Worm (Caenorhabditis elegans) whole organism, L2 larva: ENCODE results near the gene K02E7.1.

Source experiments
- ZK546.5 ChIP-seq: sonication (generic microtip); optimal IDR thresholded peaks from 2 replicates; lab custom pipeline; 2017; ENCODE audit warnings: missing biosample characterization, missing genetic modification characterization
- dmd-4 ChIP-seq: sonication (generic microtip); optimal IDR thresholded peaks from 2 replicates; lab custom pipeline; 2017; ENCODE audit warnings: missing biosample characterization, missing genetic modification characterization
- elt-3 ChIP-seq: sonication (generic microtip); optimal IDR thresholded peaks from 2 replicates; lab custom pipeline; 2017; ENCODE audit warnings: missing biosample characterization, missing genetic modification characterization
- fos-1 ChIP-seq: fragments of 150-350 bp; optimal IDR thresholded peaks from 2 replicates; lab custom pipeline; 2014; ENCODE audit warnings: missing biosample characterization, missing genetic modification characterization
- lin-39 ChIP-seq: fragments of 150-350 bp; optimal IDR thresholded peaks from 2 replicates; lab custom pipeline; 2014; ENCODE audit warnings: missing biosample characterization, missing genetic modification reagents, missing genetic modification characterization
- mdl-1 ChIP-seq, 2 experiments: fragments of 150-350 bp in 1 of 2; sonication (generic microtip) in 1 of 2; optimal IDR thresholded peaks; 2 replicates each; lab custom pipeline; 2017; ENCODE audit warnings: missing biosample characterization in 2 of 2, missing genetic modification characterization in 2 of 2
- nhr-23 ChIP-seq: fragments of 150-350 bp; optimal IDR thresholded peaks from 2 replicates; lab custom pipeline; 2014; ENCODE audit warnings: missing biosample characterization, missing genetic modification reagents, missing genetic modification characterization
- nhr-237 ChIP-seq: fragments of 150-350 bp; optimal IDR thresholded peaks from 2 replicates; lab custom pipeline; 2014; ENCODE audit warnings: missing biosample characterization, missing genetic modification characterization
- sma-9 ChIP-seq, 2 experiments: fragments of 150-350 bp in 1 of 2; sonication (generic microtip) in 1 of 2; optimal IDR thresholded peaks; 2 replicates each; lab custom pipeline; 2014 to 2016; ENCODE audit warnings: missing genetic modification characterization in 2 of 2, mild to moderate bottlenecking in 1 of 2, missing biosample characterization in 1 of 2, missing compliant biosample characterization in 1 of 2, missing genetic modification reagents in 1 of 2, moderate library complexity in 1 of 2
- snpc-4 ChIP-seq: fragments of 150-350 bp; optimal IDR thresholded peaks from 2 replicates; lab custom pipeline; 2014; ENCODE audit warnings: missing biosample characterization, missing genetic modification characterization
- unc-39 ChIP-seq: fragments of 150-350 bp; optimal IDR thresholded peaks from 2 replicates; lab custom pipeline; 2014; ENCODE audit warnings: missing biosample characterization, missing genetic modification characterization
- unc-62 ChIP-seq: fragments of 150-350 bp; optimal IDR thresholded peaks from 2 replicates; lab custom pipeline; 2014; ENCODE audit warnings: missing biosample characterization, missing genetic modification reagents, missing genetic modification characterization
- ztf-11 ChIP-seq: sonication (generic microtip); optimal IDR thresholded peaks from 2 replicates; lab custom pipeline; 2017; ENCODE audit warnings: missing biosample characterization, missing genetic modification characterization

DNA sequence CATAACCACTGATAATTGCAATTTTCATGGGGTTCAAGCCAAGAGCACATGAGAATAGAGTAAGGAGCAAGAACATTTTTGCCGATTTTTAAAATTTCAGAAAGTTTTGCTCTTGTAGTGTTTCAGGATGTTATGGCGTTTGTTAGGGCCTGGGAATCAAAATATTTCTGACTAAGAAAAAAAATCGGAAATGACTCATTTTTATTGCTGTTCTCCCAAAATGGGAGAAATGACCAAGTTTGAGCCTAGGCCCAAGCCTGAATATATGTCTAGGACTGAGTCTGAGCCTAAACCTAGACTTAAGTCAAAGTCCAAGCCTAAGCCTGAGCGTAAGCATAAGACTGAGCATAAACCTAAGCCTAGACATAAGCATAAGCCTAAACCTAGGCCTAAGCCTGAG is 21.4 kb downstream of the K02E7.1 start, which contains the start of gene T13B5.9:
- TF ChIP-seq dmd-4 (tag; lab: Kevin White, UChicago) (no peak), ztf-11 (no peak), nhr-237 (no peak), elt-3 (no peak), fos-1 (no peak), ZK546.5 (tag; lab: Kevin White, UChicago) (no peak), sma-9 (GFP tag; optimal IDR thresholded peaks at IDR 0.05; lab: Kevin White, UChicago) (no peak), sma-9 (tag; optimal IDR thresholded peaks at IDR 0.05; lab: Kevin White, UChicago) (no peak), nhr-23 (no peak), snpc-4 (tag; lab: Kevin White, UChicago) (no peak), mdl-1 (tag; optimal IDR thresholded peaks at IDR 0.05; lab: Kevin White, UChicago) (no peak), lin-39 (no peak), unc-62 (GFP tag; lab: Kevin White, UChicago) (no peak), unc-39 (tag; lab: Kevin White, UChicago) (no peak)
